Fruit fly (Drosophila melanogaster) whole organism, embryonic: ENCODE data around the gene CG7156.

Experiments
- Antp ChIP-seq: fragments of 200-800 bp; sonication (Bioruptor generic); optimal IDR thresholded peaks from 3 replicates; lab custom pipeline; 2016; ENCODE audit warnings: missing biosample characterization, missing genetic modification characterization
- Atf6 ChIP-seq: fragments of 200-800 bp; sonication (Bioruptor generic); IDR thresholded peaks from 2 replicates; pipeline ENCODE4 v1.3.6; 2022; ENCODE audit warnings: missing biosample characterization, missing genetic modification characterization
- Bgb ChIP-seq: fragments of 200-800 bp; sonication (Bioruptor generic); IDR thresholded peaks from 2 replicates; pipeline ENCODE4 v1.3.6; 2022; ENCODE audit warnings: missing biosample characterization, missing genetic modification characterization; ENCODE audit not compliant: partially characterized antibody
- CG10321 ChIP-seq: fragments of 200-800 bp; sonication (Bioruptor generic); IDR thresholded peaks from 2 replicates; pipeline ENCODE4 v1.3.6; 2022; ENCODE audit warnings: missing biosample characterization, missing genetic modification characterization
- CG10565 ChIP-seq: fragments of 200-800 bp; sonication (Bioruptor generic); optimal IDR thresholded peaks from 3 replicates; lab custom pipeline; 2016; ENCODE audit warnings: missing biosample characterization, mild to moderate bottlenecking, missing genetic modification characterization
- CG10979 ChIP-seq: fragments of 200-800 bp; sonication (Bioruptor generic); optimal IDR thresholded peaks from 2 replicates; lab custom pipeline; 2018; ENCODE audit warnings: missing biosample characterization, mild to moderate bottlenecking, missing genetic modification characterization, moderate library complexity
- CG13775 ChIP-seq: fragments of 200-800 bp; sonication (Bioruptor generic); optimal IDR thresholded peaks from 3 replicates; lab custom pipeline; 2017; ENCODE audit warnings: missing biosample characterization, mild to moderate bottlenecking, missing genetic modification characterization
- CG14014 ChIP-seq: fragments of 200-800 bp; sonication (Bioruptor generic); IDR thresholded peaks from 2 replicates; pipeline ENCODE4 v1.3.6; 2022; ENCODE audit warnings: missing biosample characterization, missing genetic modification characterization
- CG16815 ChIP-seq: fragments of 200-800 bp; sonication (Bioruptor generic); optimal IDR thresholded peaks from 3 replicates; lab custom pipeline; 2017; ENCODE audit warnings: missing biosample characterization, mild to moderate bottlenecking, missing genetic modification characterization
- CG16863 ChIP-seq: fragments of 200-800 bp; sonication (Bioruptor generic); optimal IDR thresholded peaks from 3 replicates; lab custom pipeline; 2016; ENCODE audit warnings: missing biosample characterization, missing genetic modification characterization
- CG17612 ChIP-seq: fragments of 200-800 bp; sonication (Bioruptor generic); IDR thresholded peaks from 2 replicates; pipeline ENCODE4 v1.3.6; 2022; ENCODE audit warnings: missing biosample characterization, missing genetic modification characterization
- CG31365 ChIP-seq: fragments of 200-800 bp; sonication (Bioruptor generic); optimal IDR thresholded peaks from 2 replicates; lab custom pipeline; 2018; ENCODE audit warnings: missing biosample characterization, mild to moderate bottlenecking, missing genetic modification characterization
- CG3163 ChIP-seq: fragments of 200-800 bp; sonication (Bioruptor generic); optimal IDR thresholded peaks from 3 replicates; lab custom pipeline; 2016; ENCODE audit warnings: missing biosample characterization, missing genetic modification characterization
- CG7745 ChIP-seq: fragments of 200-800 bp; sonication (Bioruptor generic); optimal IDR thresholded peaks from 2 replicates; lab custom pipeline; 2018; ENCODE audit warnings: missing biosample characterization, mild to moderate bottlenecking, missing genetic modification characterization, moderate library complexity
- CG8388 ChIP-seq: fragments of 200-800 bp; sonication (Bioruptor generic); optimal IDR thresholded peaks from 2 replicates; lab custom pipeline; 2019; ENCODE audit warnings: missing biosample characterization, mild to moderate bottlenecking, missing genetic modification characterization, moderate library complexity
- CG9437 ChIP-seq: fragments of 200-800 bp; sonication (Bioruptor generic); optimal IDR thresholded peaks from 2 replicates; lab custom pipeline; 2018; ENCODE audit warnings: missing biosample characterization, mild to moderate bottlenecking, missing genetic modification characterization
- CG9727 ChIP-seq: fragments of 200-800 bp; sonication (Bioruptor generic); optimal IDR thresholded peaks from 3 replicates; lab custom pipeline; 2017; ENCODE audit warnings: missing biosample characterization, mild to moderate bottlenecking, missing genetic modification characterization
- CG9797 ChIP-seq: fragments of 200-800 bp; sonication (Bioruptor generic); optimal IDR thresholded peaks from 3 replicates; lab custom pipeline; 2018; ENCODE audit warnings: missing biosample characterization, mild to moderate bottlenecking, missing genetic modification characterization
- CkIIα-i1 ChIP-seq: fragments of 200-800 bp; sonication (Bioruptor generic); IDR thresholded peaks from 2 replicates; pipeline ENCODE4 v1.3.6; 2022; ENCODE audit warnings: missing biosample characterization, missing genetic modification characterization
- Dfd ChIP-seq, 2 experiments: fragments of >200 bp; optimal IDR thresholded peaks; 2 replicates each; lab custom pipeline; 2017; ENCODE audit warnings: missing biosample characterization in 2 of 2, missing genetic modification characterization in 2 of 2
- Doc3 ChIP-seq: fragments of 200-800 bp; sonication (Bioruptor generic); IDR thresholded peaks from 3 replicates; pipeline ENCODE4 v1.3.6; 2022; ENCODE audit warnings: missing biosample characterization, missing genetic modification characterization; ENCODE audit not compliant: partially characterized antibody
- E2f2 ChIP-seq: fragments of 200-800 bp; sonication (Bioruptor generic); IDR thresholded peaks from 2 replicates; pipeline ENCODE4 v1.3.6; 2022; ENCODE audit warnings: missing biosample characterization, missing genetic modification characterization
- Eip74EF ChIP-seq, 2 experiments: fragments of 200-800 bp in 1 of 2; fragments of >200 bp in 1 of 2; sonication (Bioruptor generic) in 1 of 2; optimal IDR thresholded peaks; 2 replicates each; lab custom pipeline; 2017 to 2019; ENCODE audit warnings: missing biosample characterization in 2 of 2, missing genetic modification characterization in 2 of 2, mild to moderate bottlenecking in 1 of 2, moderate library complexity in 1 of 2
- Gug ChIP-seq: fragments of 200-800 bp; sonication (Bioruptor generic); IDR thresholded peaks from 4 replicates; pipeline ENCODE4 v1.3.6; 2022; ENCODE audit warnings: missing biosample characterization, missing genetic modification characterization
- Lpt ChIP-seq: fragments of >200 bp; optimal IDR thresholded peaks from 2 replicates; lab custom pipeline; 2018; ENCODE audit warnings: missing biosample characterization, missing genetic modification characterization
- MBD-R2 ChIP-seq: fragments of 200-800 bp; sonication (Bioruptor generic); IDR thresholded peaks from 2 replicates; pipeline ENCODE4 v1.3.6; 2022; ENCODE audit warnings: missing biosample characterization, missing genetic modification characterization
- Mes4 ChIP-seq: fragments of 200-800 bp; sonication (Bioruptor generic); optimal IDR thresholded peaks from 2 replicates; lab custom pipeline; 2016; ENCODE audit warnings: missing biosample characterization, missing genetic modification characterization
- NK7.1 ChIP-seq: fragments of 200-800 bp; sonication (Bioruptor generic); optimal IDR thresholded peaks from 3 replicates; lab custom pipeline; 2016; ENCODE audit warnings: missing biosample characterization, missing genetic modification characterization
- Opbp ChIP-seq: fragments of 200-800 bp; sonication (Bioruptor generic); IDR thresholded peaks from 3 replicates; pipeline ENCODE4 v1.3.6; 2022; ENCODE audit warnings: missing biosample characterization, missing genetic modification characterization; ENCODE audit not compliant: partially characterized antibody
- Optix ChIP-seq: fragments of 200-800 bp; sonication (Bioruptor generic); IDR thresholded peaks from 3 replicates; pipeline ENCODE4 v1.3.6; 2022; ENCODE audit warnings: missing biosample characterization, missing genetic modification characterization
- Rx ChIP-seq: fragments of 200-800 bp; sonication (Bioruptor generic); IDR thresholded peaks from 2 replicates; pipeline ENCODE4 v1.3.6; 2022; ENCODE audit warnings: missing biosample characterization, missing genetic modification characterization
- Sox100B ChIP-seq: fragments of 200-800 bp; sonication (Bioruptor generic); optimal IDR thresholded peaks from 3 replicates; lab custom pipeline; 2018; ENCODE audit warnings: missing biosample characterization, mild to moderate bottlenecking, missing genetic modification characterization
- Sry-β ChIP-seq: fragments of 200-800 bp; sonication (Bioruptor generic); optimal IDR thresholded peaks from 2 replicates; lab custom pipeline; 2018; ENCODE audit warnings: missing biosample characterization, mild to moderate bottlenecking, missing genetic modification characterization, moderate library complexity
- bbx ChIP-seq: fragments of 200-800 bp; sonication (Bioruptor generic); IDR thresholded peaks from 2 replicates; pipeline ENCODE4 v1.3.6; 2022; ENCODE audit warnings: missing biosample characterization, missing genetic modification characterization; ENCODE audit not compliant: partially characterized antibody
- cas ChIP-seq: fragments of 200-800 bp; sonication (Bioruptor generic); IDR thresholded peaks from 2 replicates; pipeline ENCODE4 v1.3.6; 2022; ENCODE audit warnings: missing biosample characterization, missing genetic modification characterization
- cato ChIP-seq: fragments of 200-800 bp; sonication (Bioruptor generic); optimal IDR thresholded peaks from 2 replicates; lab custom pipeline; 2016; ENCODE audit warnings: missing biosample characterization, missing genetic modification characterization, borderline replicate concordance
- da ChIP-seq: fragments of 200-800 bp; sonication (Bioruptor generic); optimal IDR thresholded peaks from 2 replicates; lab custom pipeline; 2016; ENCODE audit warnings: missing biosample characterization, missing genetic modification characterization
- disco-r ChIP-seq: fragments of 200-800 bp; sonication (Bioruptor generic); optimal IDR thresholded peaks from 2 replicates; lab custom pipeline; 2016; ENCODE audit warnings: missing biosample characterization, missing genetic modification characterization
- dpn ChIP-seq, 2 experiments: fragments of 200-800 bp; sonication (Bioruptor generic); optimal IDR thresholded peaks; 3 replicates each; lab custom pipeline; 2016; ENCODE audit warnings: missing biosample characterization in 2 of 2, missing genetic modification characterization in 2 of 2
- emc ChIP-seq: fragments of 200-800 bp; sonication (Bioruptor generic); optimal IDR thresholded peaks from 2 replicates; lab custom pipeline; 2016; ENCODE audit warnings: missing biosample characterization, missing genetic modification characterization
- en ChIP-seq: fragments of 200-800 bp; sonication (Bioruptor generic); optimal IDR thresholded peaks from 2 replicates; lab custom pipeline; 2016; ENCODE audit warnings: missing biosample characterization, missing genetic modification characterization
- ftz-f1 ChIP-seq: fragments of 200-800 bp; sonication (Bioruptor generic); optimal IDR thresholded peaks from 2 replicates; lab custom pipeline; 2016; ENCODE audit warnings: missing biosample characterization, missing genetic modification characterization
- fu2 ChIP-seq: fragments of 200-800 bp; sonication (Bioruptor generic); optimal IDR thresholded peaks from 2 replicates; lab custom pipeline; 2016; ENCODE audit warnings: missing biosample characterization, missing genetic modification characterization
- lbe ChIP-seq: fragments of 200-800 bp; sonication (Bioruptor generic); optimal IDR thresholded peaks from 2 replicates; lab custom pipeline; 2016; ENCODE audit warnings: missing biosample characterization, mild to moderate bottlenecking, missing genetic modification characterization
- lilli ChIP-seq: fragments of 200-800 bp; sonication (Bioruptor generic); optimal IDR thresholded peaks from 3 replicates; lab custom pipeline; 2016; ENCODE audit warnings: missing biosample characterization, missing genetic modification characterization
- peb ChIP-seq: fragments of 200-800 bp; sonication (Bioruptor generic); IDR thresholded peaks from 2 replicates; pipeline ENCODE4 v1.3.6; 2022; ENCODE audit warnings: missing biosample characterization, missing genetic modification characterization
- sima ChIP-seq: fragments of 200-800 bp; sonication (Bioruptor generic); optimal IDR thresholded peaks from 2 replicates; lab custom pipeline; 2016; ENCODE audit warnings: missing biosample characterization, missing genetic modification characterization
- sob ChIP-seq: fragments of 200-800 bp; sonication (Bioruptor generic); IDR thresholded peaks from 2 replicates; pipeline ENCODE4 v1.3.6; 2022; ENCODE audit warnings: missing biosample characterization, missing genetic modification characterization
- sqz ChIP-seq: fragments of 200-800 bp; sonication (Bioruptor generic); optimal IDR thresholded peaks from 3 replicates; lab custom pipeline; 2018; ENCODE audit warnings: missing biosample characterization, mild to moderate bottlenecking, missing genetic modification characterization
- usp ChIP-seq: fragments of >200 bp; optimal IDR thresholded peaks from 2 replicates; lab custom pipeline; 2017; ENCODE audit warnings: missing biosample characterization, missing genetic modification characterization
- zf30C ChIP-seq: fragments of 200-800 bp; sonication (Bioruptor generic); optimal IDR thresholded peaks from 3 replicates; lab custom pipeline; 2018; ENCODE audit warnings: missing biosample characterization, mild to moderate bottlenecking, missing genetic modification characterization
- zfh2 ChIP-seq: fragments of 200-800 bp; sonication (Bioruptor generic); optimal IDR thresholded peaks from 2 replicates; lab custom pipeline; 2016; ENCODE audit warnings: missing biosample characterization, missing genetic modification characterization

CG7156 gene

dm6 chr3R:18223434-18223833 lies 18.5 kb downstream of the CG7156 start, which contains the start of the genes mTerf5 and Non3 (continued):
- peak; percentile 86 for TF ChIP-seq CG9437
- no peak for TF ChIP-seq da (GFP tag; lab: Kevin White, UChicago)
- peak; percentile 17; the same call in 1 of the 2 replicates for TF ChIP-seq peb
- peak; percentile 85 for TF ChIP-seq Bgb
- no peak for TF ChIP-seq en (GFP tag; lab: Kevin White, UChicago)
- no peak for TF ChIP-seq Dfd (GFP tag; optimal IDR thresholded peaks at IDR 0.05; lab: Kevin White, UChicago)
- no peak for TF ChIP-seq cato (GFP tag; lab: Kevin White, UChicago)
- no peak for TF ChIP-seq CG31365 (tag; lab: Kevin White, UChicago)
- TF ChIP-seq NK7.1 (GFP tag; lab: Kevin White, UChicago): no peak
- TF ChIP-seq CG16815 (GFP tag; lab: Kevin White, UChicago): peak; percentile 17
- TF ChIP-seq zfh2: peak; percentile 45
- TF ChIP-seq disco-r: no peak
- TF ChIP-seq usp: no peak
- no peak for TF ChIP-seq CG3163 (GFP tag; lab: Kevin White, UChicago)
- no peak for TF ChIP-seq CG14014 (GFP tag; lab: Robert Waterston, UW)
- TF ChIP-seq sima (GFP tag; lab: Kevin White, UChicago): no peak
- no peak for TF ChIP-seq cas (GFP tag; lab: Robert Waterston, UW)
- TF ChIP-seq Doc3 (GFP tag; lab: Robert Waterston, UW): peak; percentile 89
- no peak for TF ChIP-seq CG17612 (GFP tag; lab: Robert Waterston, UW)
- TF ChIP-seq Antp (GFP tag; lab: Kevin White, UChicago): no peak
- TF ChIP-seq CG9797 (GFP tag; lab: Kevin White, UChicago): peak; percentile 15
- no peak for TF ChIP-seq Eip74EF (GFP tag; optimal IDR thresholded peaks at IDR 0.05; lab: Kevin White, UChicago)
- peak; percentile 56; the same call in 1 of the 2 replicates for TF ChIP-seq E2f2 (GFP tag; lab: Robert Waterston, UW)
- peak; percentile 82 for TF ChIP-seq Opbp (GFP tag; lab: Robert Waterston, UW)
- peak; percentile 62 for TF ChIP-seq CG10979
- peak; percentile 60 for TF ChIP-seq CG9727
- TF ChIP-seq lbe (GFP tag; lab: Kevin White, UChicago): peak; percentile 51
- peak; percentile 86 for TF ChIP-seq MBD-R2
- TF ChIP-seq Optix (GFP tag; lab: Robert Waterston, UW): peak; percentile 37; the same call in 1 of the 3 replicates
- TF ChIP-seq Mes4 (GFP tag; lab: Kevin White, UChicago): no peak
- peak; percentile 72; the same call in 1 of the 2 replicates for TF ChIP-seq bbx
- TF ChIP-seq CG13775 (GFP tag; lab: Kevin White, UChicago): peak; percentile 83
- TF ChIP-seq Rx (GFP tag; lab: Robert Waterston, UW): no peak
- TF ChIP-seq emc (GFP tag; lab: Kevin White, UChicago): no peak
- no peak for TF ChIP-seq sqz (GFP tag; lab: Kevin White, UChicago)
- no peak for TF ChIP-seq ftz-f1 (GFP tag; lab: Kevin White, UChicago)
- no peak for TF ChIP-seq Lpt (GFP tag; lab: Kevin White, UChicago)
- TF ChIP-seq Gug (GFP tag; lab: Robert Waterston, UW): peak; percentile 56; the same call in 2 of the 4 replicates
- TF ChIP-seq fu2: no peak
- no peak for TF ChIP-seq CG10321 (GFP tag; lab: Robert Waterston, UW)
- TF ChIP-seq CG7745 (tag; lab: Kevin White, UChicago): no peak
- TF ChIP-seq CG10565 (GFP tag; lab: Kevin White, UChicago): no peak
- peak; percentile 2 to 73 for TF ChIP-seq dpn (GFP tag; optimal IDR thresholded peaks at IDR 0.05; lab: Kevin White, UChicago)
- TF ChIP-seq Atf6 (GFP tag; lab: Robert Waterston, UW): no peak
- TF ChIP-seq Sry-β (GFP tag; lab: Kevin White, UChicago): peak; percentile 6
- TF ChIP-seq CG8388 (GFP tag; lab: Kevin White, UChicago): peak; percentile 61
- peak; percentile 25; the same call in 1 of the 2 replicates for TF ChIP-seq sob (GFP tag; lab: Robert Waterston, UW)
- peak; percentile 61 for TF ChIP-seq lilli
- peak; percentile 5 for TF ChIP-seq Sox100B (GFP tag; lab: Kevin White, UChicago)
- no peak for TF ChIP-seq CkIIα-i1 (GFP tag; lab: Robert Waterston, UW)
- TF ChIP-seq CG16863 (GFP tag; lab: Kevin White, UChicago): peak; percentile 44
- peak; percentile 7 for TF ChIP-seq zf30C (GFP tag; lab: Kevin White, UChicago)
